Worm (Caenorhabditis elegans) whole organism, L2 larva: ENCODE results near the gene T14G12.11.

Experiments
- C34F6.9 ChIP-seq: fragments of 150-350 bp; optimal IDR thresholded peaks from 2 replicates; lab custom pipeline; 2014; ENCODE audit warnings: missing biosample characterization, missing genetic modification characterization
- Y55F3AM.14 ChIP-seq: fragments of 200-800 bp; sonication (Bioruptor generic); optimal IDR thresholded peaks from 2 replicates; lab custom pipeline; 2018; ENCODE audit warnings: mild to moderate bottlenecking, missing genetic modification characterization, missing compliant biosample characterization
- ZK546.5 ChIP-seq: sonication (generic microtip); optimal IDR thresholded peaks from 2 replicates; lab custom pipeline; 2017; ENCODE audit warnings: missing biosample characterization, missing genetic modification characterization
- aly-2 ChIP-seq: fragments of 150-350 bp; optimal IDR thresholded peaks from 2 replicates; lab custom pipeline; 2014; ENCODE audit warnings: missing biosample characterization, missing genetic modification characterization
- ama-1 ChIP-seq: fragments of 150-350 bp; optimal IDR thresholded peaks from 2 replicates; lab custom pipeline; 2018; ENCODE audit warnings: inconsistent platforms
- ceh-82 ChIP-seq: fragments of 150-350 bp; optimal IDR thresholded peaks from 2 replicates; lab custom pipeline; 2014; ENCODE audit warnings: missing biosample characterization, missing genetic modification characterization
- elt-3 ChIP-seq: sonication (generic microtip); optimal IDR thresholded peaks from 2 replicates; lab custom pipeline; 2017; ENCODE audit warnings: missing biosample characterization, missing genetic modification characterization
- fos-1 ChIP-seq: fragments of 150-350 bp; optimal IDR thresholded peaks from 2 replicates; lab custom pipeline; 2014; ENCODE audit warnings: missing biosample characterization, missing genetic modification characterization
- gmeb-1 ChIP-seq: fragments of 150-350 bp; optimal IDR thresholded peaks from 2 replicates; lab custom pipeline; 2014; ENCODE audit warnings: missing biosample characterization, missing genetic modification characterization
- lin-13 ChIP-seq: fragments of 150-350 bp; optimal IDR thresholded peaks from 2 replicates; lab custom pipeline; 2014; ENCODE audit warnings: missing biosample characterization, missing genetic modification reagents, missing genetic modification characterization
- lsy-2 ChIP-seq, 2 experiments: fragments of 150-350 bp in 1 of 2; sonication (generic microtip) in 1 of 2; optimal IDR thresholded peaks; 2 replicates each; lab custom pipeline; 2014 to 2017; ENCODE audit warnings: missing biosample characterization in 2 of 2, missing genetic modification characterization in 2 of 2
- mab-5 ChIP-seq: fragments of 150-350 bp; optimal IDR thresholded peaks from 2 replicates; lab custom pipeline; 2014; ENCODE audit warnings: missing biosample characterization, missing genetic modification characterization
- mbf-1 ChIP-seq: sonication (generic microtip); optimal IDR thresholded peaks from 2 replicates; lab custom pipeline; 2017; ENCODE audit warnings: missing biosample characterization, missing genetic modification characterization
- mdl-1 ChIP-seq, 2 experiments: fragments of 150-350 bp in 1 of 2; sonication (generic microtip) in 1 of 2; optimal IDR thresholded peaks; 2 replicates each; lab custom pipeline; 2017; ENCODE audit warnings: missing biosample characterization in 2 of 2, missing genetic modification characterization in 2 of 2
- nhr-11 ChIP-seq: fragments of 150-350 bp; optimal IDR thresholded peaks from 2 replicates; lab custom pipeline; 2014; ENCODE audit warnings: missing biosample characterization, missing genetic modification characterization
- nhr-129 ChIP-seq: fragments of 150-350 bp; optimal IDR thresholded peaks from 2 replicates; lab custom pipeline; 2014; ENCODE audit warnings: missing biosample characterization, missing genetic modification characterization
- nhr-21 ChIP-seq: fragments of 150-350 bp; optimal IDR thresholded peaks from 2 replicates; lab custom pipeline; 2014; ENCODE audit warnings: missing biosample characterization, missing genetic modification characterization
- nhr-23 ChIP-seq: fragments of 150-350 bp; optimal IDR thresholded peaks from 2 replicates; lab custom pipeline; 2014; ENCODE audit warnings: missing biosample characterization, missing genetic modification reagents, missing genetic modification characterization
- nhr-237 ChIP-seq: fragments of 150-350 bp; optimal IDR thresholded peaks from 2 replicates; lab custom pipeline; 2014; ENCODE audit warnings: missing biosample characterization, missing genetic modification characterization
- nhr-25 ChIP-seq: fragments of 150-350 bp; sonication (generic microtip); optimal IDR thresholded peaks from 3 replicates; lab custom pipeline; 2014; ENCODE audit warnings: missing biosample characterization, missing genetic modification characterization
- nhr-6 ChIP-seq: fragments of 150-350 bp; optimal IDR thresholded peaks from 2 replicates; lab custom pipeline; 2014; ENCODE audit warnings: missing biosample characterization, missing genetic modification characterization
- nhr-77 ChIP-seq: fragments of 150-350 bp; optimal IDR thresholded peaks from 2 replicates; lab custom pipeline; 2014; ENCODE audit warnings: missing biosample characterization, missing genetic modification characterization
- peb-1 ChIP-seq: fragments of 150-350 bp; optimal IDR thresholded peaks from 2 replicates; lab custom pipeline; 2014; ENCODE audit warnings: missing biosample characterization, missing genetic modification characterization
- sem-4 ChIP-seq: fragments of 150-350 bp; optimal IDR thresholded peaks from 2 replicates; lab custom pipeline; 2014; ENCODE audit warnings: missing biosample characterization, missing genetic modification reagents, missing genetic modification characterization
- skn-1 ChIP-seq: sonication (generic microtip); optimal IDR thresholded peaks from 2 replicates; lab custom pipeline; 2017; ENCODE audit warnings: missing biosample characterization, missing genetic modification characterization
- sma-3 ChIP-seq: sonication (generic microtip); optimal IDR thresholded peaks from 2 replicates; lab custom pipeline; 2016; ENCODE audit warnings: missing genetic modification reagents, missing genetic modification characterization, missing compliant biosample characterization
- snpc-4 ChIP-seq: fragments of 150-350 bp; optimal IDR thresholded peaks from 2 replicates; lab custom pipeline; 2014; ENCODE audit warnings: missing biosample characterization, missing genetic modification characterization
- unc-39 ChIP-seq: fragments of 150-350 bp; optimal IDR thresholded peaks from 2 replicates; lab custom pipeline; 2014; ENCODE audit warnings: missing biosample characterization, missing genetic modification characterization
- unc-55 ChIP-seq: fragments of 150-350 bp; sonication (generic microtip); optimal IDR thresholded peaks from 3 replicates; lab custom pipeline; 2014; ENCODE audit warnings: missing biosample characterization, missing genetic modification reagents, missing genetic modification characterization
- unc-62 ChIP-seq: fragments of 150-350 bp; optimal IDR thresholded peaks from 2 replicates; lab custom pipeline; 2014; ENCODE audit warnings: missing biosample characterization, missing genetic modification reagents, missing genetic modification characterization
- zag-1 ChIP-seq: fragments of 150-350 bp; optimal IDR thresholded peaks from 2 replicates; lab custom pipeline; 2014; ENCODE audit warnings: missing biosample characterization, missing genetic modification characterization
- ztf-1 ChIP-seq: fragments of 200-800 bp; sonication (Bioruptor generic); conservative IDR thresholded peaks from 2 replicates; pipeline ENCODE4 v1.3.6; 2022; ENCODE audit warnings: missing genetic modification characterization, missing compliant biosample characterization
- ztf-11 ChIP-seq: sonication (generic microtip); optimal IDR thresholded peaks from 2 replicates; lab custom pipeline; 2017; ENCODE audit warnings: missing biosample characterization, missing genetic modification characterization
- ztf-4 ChIP-seq: fragments of 150-350 bp; optimal IDR thresholded peaks from 2 replicates; lab custom pipeline; 2014; ENCODE audit warnings: missing biosample characterization, missing genetic modification characterization

Gene T14G12.11

ce11 chrX:3803314-3803713 is 41.0 kb upstream of the T14G12.11 start, which contains the start of gene F35A5.8 (continued):
- TF ChIP-seq nhr-25 (tag; lab: Kevin White, UChicago) (no peak), skn-1 (tag; lab: Kevin White, UChicago) (no peak), ZK546.5 (tag; lab: Kevin White, UChicago) (no peak), sem-4 (tag; lab: Kevin White, UChicago) (peak; percentile 88), peb-1 (tag; lab: Kevin White, UChicago) (no peak), zag-1 (tag; lab: Kevin White, UChicago) (peak; percentile 33), nhr-6 (tag; lab: Kevin White, UChicago) (peak; percentile 62)

ce11 chrX:3802743-3803142 is 40.4 kb upstream of the T14G12.11 start:
- TF ChIP-seq zag-1 (tag; lab: Kevin White, UChicago) (no peak), fos-1 (tag; lab: Kevin White, UChicago) (no peak), mab-5 (tag; lab: Kevin White, UChicago) (peak; percentile 19), unc-39 (no peak), unc-55 (GFP tag; lab: Kevin White, UChicago) (peak; percentile 31), lin-13 (no peak), nhr-129 (tag; lab: Kevin White, UChicago) (peak; percentile 7), lsy-2 (tag; optimal IDR thresholded peaks at IDR 0.05; lab: Kevin White, UChicago) (no peak), ztf-1 (GFP tag; lab: Robert Waterston, UW) (no peak), mbf-1 (tag; lab: Kevin White, UChicago) (no peak), sma-3 (GFP tag; lab: Kevin White, UChicago) (no peak), C34F6.9 (tag; lab: Kevin White, UChicago) (peak; percentile 25), unc-62 (GFP tag; lab: Kevin White, UChicago) (no peak), Y55F3AM.14 (GFP tag; lab: Kevin White, UChicago) (no peak)

- TF ChIP-seq aly-2 (tag; lab: Kevin White, UChicago) = no peak
- no peak for TF ChIP-seq ztf-1 (GFP tag; lab: Robert Waterston, UW)
- TF ChIP-seq sem-4 (tag; lab: Kevin White, UChicago) = no peak
- TF ChIP-seq snpc-4 (tag; lab: Kevin White, UChicago) = no peak
- no peak for TF ChIP-seq nhr-23 (tag; lab: Kevin White, UChicago)
- TF ChIP-seq mdl-1 (tag; optimal IDR thresholded peaks at IDR 0.05; lab: Kevin White, UChicago) = no peak
- no peak for TF ChIP-seq elt-3
- no peak for TF ChIP-seq nhr-129 (tag; lab: Kevin White, UChicago)
- TF ChIP-seq unc-55 (GFP tag; lab: Kevin White, UChicago) = no peak
- TF ChIP-seq nhr-11 (tag; lab: Kevin White, UChicago) = no peak
- TF ChIP-seq gmeb-1 (tag; lab: Kevin White, UChicago) = no peak
- no peak for TF ChIP-seq ZK546.5 (tag; lab: Kevin White, UChicago)
- no peak for TF ChIP-seq nhr-237
- TF ChIP-seq nhr-25 (tag; lab: Kevin White, UChicago) = no peak
Measured at ce11 chrX:3798288-3798687, 35.9 kb upstream of the T14G12.11 start.

ce11 chrX:3797882-3798281 is 35.5 kb upstream of the T14G12.11 start, which contains the start of gene abu-10:
Gene abu-10 (plus strand): TSS chrX:3798182.
- TF ChIP-seq ztf-4 (tag; lab: Kevin White, UChicago) (no peak), nhr-21 (tag; lab: Kevin White, UChicago) (no peak), ceh-82 (tag; lab: Kevin White, UChicago) (no peak), lsy-2 (tag; optimal IDR thresholded peaks at IDR 0.05; lab: Kevin White, UChicago) (no peak)

ce11 chrX:3795642-3796041 is 33.3 kb upstream of the T14G12.11 start, which contains the start of gene F35A5.5:
Gene F35A5.5 (minus strand): TSS chrX:3795742.
- TF ChIP-seq nhr-77 (tag; lab: Kevin White, UChicago) (no peak), mdl-1 (tag; optimal IDR thresholded peaks at IDR 0.05; lab: Kevin White, UChicago) (no peak), ama-1 (lab: Kevin White, UChicago) (no peak), zag-1 (tag; lab: Kevin White, UChicago) (no peak), unc-62 (GFP tag; lab: Kevin White, UChicago) (no peak), ztf-11 (tag; lab: Kevin White, UChicago) (no peak), nhr-23 (tag; lab: Kevin White, UChicago) (no peak), mbf-1 (tag; lab: Kevin White, UChicago) (no peak), ztf-4 (tag; lab: Kevin White, UChicago) (no peak)
- TF ChIP-seq, all 48 proteins: peak for 0
